Fruit fly (Drosophila melanogaster): ENCODE measurements around the gene Blos4.

dm6 chr3L:10851107-10851762, 27.6 kb upstream of the Blos4 start:
- TF ChIP-seq h (GFP tag; optimal IDR thresholded peaks at IDR 0.05) (no peak), tai (GFP tag; optimal IDR thresholded peaks at IDR 0.05) (no peak), Hr78 (GFP tag; optimal IDR thresholded peaks at IDR 0.05) (no peak), Myc (optimal IDR thresholded peaks at IDR 0.05) (no peak), psq (GFP tag; optimal IDR thresholded peaks at IDR 0.05) (no peak), sv (GFP tag; optimal IDR thresholded peaks at IDR 0.05) (no peak), foxo (GFP tag; optimal IDR thresholded peaks at IDR 0.05) (no peak), usp (GFP tag; optimal IDR thresholded peaks at IDR 0.05) (no peak), Hr83 (GFP tag; optimal IDR thresholded peaks at IDR 0.05; ENCODE audit: poor library complexity, severe bottlenecking) (no peak), Vsx2 (GFP tag; optimal IDR thresholded peaks at IDR 0.05; ENCODE audit: partially characterized antibody) (no peak), Dfd (GFP tag; optimal IDR thresholded peaks at IDR 0.05) (no peak), br (GFP tag; optimal IDR thresholded peaks at IDR 0.05) (no peak), pan (optimal IDR thresholded peaks at IDR 0.05) (no peak)
